Fruit fly (Drosophila melanogaster): ENCODE measurements around the gene Mrgn1.

DNA sequence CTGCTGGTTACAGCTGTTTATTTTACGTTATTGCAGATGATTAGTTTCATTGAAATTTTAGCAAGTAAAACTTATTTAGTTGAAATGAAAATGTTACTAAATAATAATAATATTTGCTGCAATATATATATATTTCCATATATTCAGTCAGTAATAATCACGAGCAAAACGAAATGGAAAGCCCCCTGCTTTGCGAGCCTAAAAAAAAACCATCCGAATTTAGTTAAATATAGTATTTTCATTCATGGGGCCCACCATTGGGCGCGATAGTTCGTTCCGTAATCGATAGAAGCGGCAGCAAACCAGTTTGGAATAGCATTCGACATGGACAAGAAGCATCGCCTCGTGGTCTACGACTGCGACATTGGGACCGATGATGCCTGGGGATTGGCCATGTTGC is 39.1 kb downstream of the Mrgn1 start, which contains the start of gene CG11158:
- TF ChIP-seq CG11617 (GFP tag; optimal IDR thresholded peaks at IDR 0.05), result no peak
- TF ChIP-seq Clk (GFP tag; optimal IDR thresholded peaks at IDR 0.05), result no peak
- TF ChIP-seq kay (GFP tag; ENCODE audit: borderline replicate concordance), result no peak
- no peak for TF ChIP-seq CG5204 (GFP tag; optimal IDR thresholded peaks at IDR 0.05)
- TF ChIP-seq CG12768 (GFP tag; optimal IDR thresholded peaks at IDR 0.05), result no peak
- TF ChIP-seq bab1 (GFP tag; optimal IDR thresholded peaks at IDR 0.05), result no peak
- TF ChIP-seq pad (GFP tag; optimal IDR thresholded peaks at IDR 0.05), result no peak
- TF ChIP-seq toe (GFP tag; optimal IDR thresholded peaks at IDR 0.05), result no peak
- no peak for TF ChIP-seq CG7045 (GFP tag; optimal IDR thresholded peaks at IDR 0.05)
- TF ChIP-seq ovo (GFP tag; optimal IDR thresholded peaks at IDR 0.05), result no peak
- TF ChIP-seq CG1620 (GFP tag; optimal IDR thresholded peaks at IDR 0.05), result no peak
- TF ChIP-seq cnc (optimal IDR thresholded peaks at IDR 0.05), result no peak
- no peak for TF ChIP-seq CG33017 (tag; optimal IDR thresholded peaks at IDR 0.05)

Measured in whole organism, adult.